4 worm cellular contexts compared by ENCODE assay signal in the genomic region with DNA sequence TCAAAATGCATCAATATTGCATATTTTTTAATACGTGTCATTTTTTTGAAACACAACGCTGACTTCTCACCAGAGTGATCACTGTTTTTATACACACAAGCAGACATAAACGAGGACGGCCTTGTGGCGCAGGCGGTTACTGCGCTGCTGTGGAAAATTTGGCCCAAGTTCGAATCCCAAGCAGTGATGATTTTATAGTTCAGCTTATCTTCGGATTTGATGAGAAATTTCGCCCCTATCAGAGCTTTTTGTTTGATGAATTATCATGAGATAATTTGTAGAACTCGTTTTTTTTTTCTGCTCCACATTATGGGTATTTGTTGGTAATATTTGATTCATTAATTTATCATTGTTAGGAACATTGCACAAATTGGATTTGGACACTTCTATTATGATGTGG.
TF ChIP-seq lines count a peak whose summit lies in the region.

No protein-coding gene starts in this region.

TF ChIP-seq in whole organism, L2 larva, 48 proteins besides CTCF, POLR2A, EP300 and RAD21 (continues in another document):
- TF ChIP-seq R02D3.7 (tag; optimal IDR thresholded peaks at IDR 0.05; lab: Kevin White, UChicago) (no peak), nhr-129 (tag; optimal IDR thresholded peaks at IDR 0.05; lab: Kevin White, UChicago) (peak; percentile 83), aly-2 (tag; optimal IDR thresholded peaks at IDR 0.05; lab: Kevin White, UChicago) (no peak), mdl-1 (tag; optimal IDR thresholded peaks at IDR 0.05; lab: Kevin White, UChicago) (no peak), skn-1 (tag; optimal IDR thresholded peaks at IDR 0.05; lab: Kevin White, UChicago) (no peak), nhr-12 (tag; optimal IDR thresholded peaks at IDR 0.05; lab: Kevin White, UChicago) (no peak), nhr-6 (tag; optimal IDR thresholded peaks at IDR 0.05; lab: Kevin White, UChicago) (peak; percentile 36), ama-1 (optimal IDR thresholded peaks at IDR 0.05; lab: Kevin White, UChicago) (peak; percentile 11), lin-11 (tag; optimal IDR thresholded peaks at IDR 0.05; lab: Kevin White, UChicago) (peak; percentile 10), mbf-1 (tag; optimal IDR thresholded peaks at IDR 0.05; lab: Kevin White, UChicago) (no peak), Y55F3AM.14 (GFP tag; optimal IDR thresholded peaks at IDR 0.05; lab: Kevin White, UChicago) (peak; percentile 70), elt-3 (tag; optimal IDR thresholded peaks at IDR 0.05; lab: Kevin White, UChicago) (no peak), mab-5 (tag; optimal IDR thresholded peaks at IDR 0.05; lab: Kevin White, UChicago) (peak; percentile 30), peb-1 (tag; optimal IDR thresholded peaks at IDR 0.05; lab: Kevin White, UChicago) (no peak), zag-1 (tag; optimal IDR thresholded peaks at IDR 0.05; lab: Kevin White, UChicago) (peak; percentile 45), ceh-16 (tag; optimal IDR thresholded peaks at IDR 0.05; lab: Kevin White, UChicago) (no peak), ceh-82 (tag; optimal IDR thresholded peaks at IDR 0.05; lab: Kevin White, UChicago) (no peak), fos-1 (tag; optimal IDR thresholded peaks at IDR 0.05; lab: Kevin White, UChicago) (peak; percentile 72), nhr-11 (tag; optimal IDR thresholded peaks at IDR 0.05; lab: Kevin White, UChicago) (no peak), nhr-23 (tag; optimal IDR thresholded peaks at IDR 0.05; lab: Kevin White, UChicago) (no peak), elt-1 (tag; optimal IDR thresholded peaks at IDR 0.05; lab: Kevin White, UChicago) (no peak), ztf-4 (tag; optimal IDR thresholded peaks at IDR 0.05; lab: Kevin White, UChicago) (peak; percentile 51), nhr-21 (tag; optimal IDR thresholded peaks at IDR 0.05; lab: Kevin White, UChicago) (peak; percentile 79)

TF ChIP-seq in whole organism, L4 larva, 104 proteins besides CTCF, POLR2A, EP300 and RAD21 (continues in another document):
- TF ChIP-seq spr-3 (GFP tag; optimal IDR thresholded peaks at IDR 0.05; lab: Kevin White, UChicago) (peak; percentile 83), lin-15B (tag; optimal IDR thresholded peaks at IDR 0.05; lab: Kevin White, UChicago) (no peak), ztf-7 (tag; optimal IDR thresholded peaks at IDR 0.05; lab: Kevin White, UChicago) (peak; percentile 71), F49E8.2 (tag; optimal IDR thresholded peaks at IDR 0.05; lab: Kevin White, UChicago; ENCODE audit: borderline replicate concordance) (peak; percentile 87), nhr-25 (tag; optimal IDR thresholded peaks at IDR 0.05; lab: Kevin White, UChicago; ENCODE audit: borderline replicate concordance, insufficient read depth) (peak; percentile 38), jun-1 (tag; optimal IDR thresholded peaks at IDR 0.05; lab: Kevin White, UChicago) (peak; percentile 41), cey-2 (tag; optimal IDR thresholded peaks at IDR 0.05; lab: Kevin White, UChicago; ENCODE audit: borderline replicate concordance, insufficient read depth) (no peak), lir-3 (tag; optimal IDR thresholded peaks at IDR 0.05; lab: Kevin White, UChicago) (peak; percentile 85), sdz-12 (GFP tag; optimal IDR thresholded peaks at IDR 0.05; lab: Kevin White, UChicago) (peak; percentile 95), unc-130 (GFP tag; optimal IDR thresholded peaks at IDR 0.05; lab: Kevin White, UChicago) (peak; percentile 95), Y48G9A.11 (GFP tag; IDR thresholded peaks at IDR 0.05; lab: Robert Waterston, UW) (peak; percentile 89), T26A8.4 (GFP tag; IDR thresholded peaks at IDR 0.05; lab: Robert Waterston, UW) (peak; percentile 88), dpl-1 (GFP tag; optimal IDR thresholded peaks at IDR 0.05; lab: Kevin White, UChicago) (peak; percentile 65), zip-2 (tag; optimal IDR thresholded peaks at IDR 0.05; lab: Kevin White, UChicago) (peak; percentile 69), mep-1 (tag; optimal IDR thresholded peaks at IDR 0.05; lab: Kevin White, UChicago) (peak; percentile 86), zfp-3 (GFP tag; conservative IDR thresholded peaks at IDR 0.05; lab: Robert Waterston, UW) (peak; percentile 84), T20F7.1 (GFP tag; optimal IDR thresholded peaks at IDR 0.05; lab: Kevin White, UChicago) (peak; percentile 82), ceh-28 (tag; optimal IDR thresholded peaks at IDR 0.05; lab: Kevin White, UChicago) (no peak), hif-1 (tag; optimal IDR thresholded peaks at IDR 0.05; lab: Kevin White, UChicago) (peak; percentile 59 to 71), hmg-1.1 (GFP tag; IDR thresholded peaks at IDR 0.05; lab: Robert Waterston, UW) (peak; percentile 94), ZK546.5 (tag; optimal IDR thresholded peaks at IDR 0.05; lab: Kevin White, UChicago) (no peak)

TF ChIP-seq in whole organism, late embryonic, 69 proteins besides CTCF, POLR2A, EP300 and RAD21 (continues in another document):
- TF ChIP-seq ceh-6 (GFP tag; optimal IDR thresholded peaks at IDR 0.05; lab: Kevin White, UChicago) (peak; percentile 97), sox-4 (tag; optimal IDR thresholded peaks at IDR 0.05; lab: Kevin White, UChicago) (peak; percentile 96), unc-86 (tag; optimal IDR thresholded peaks at IDR 0.05; lab: Kevin White, UChicago) (peak; percentile 94), tbx-2 (tag; optimal IDR thresholded peaks at IDR 0.05; lab: Kevin White, UChicago) (peak; percentile 94), eyg-1 (tag; optimal IDR thresholded peaks at IDR 0.05; lab: Kevin White, UChicago) (peak; percentile 88), hlh-15 (tag; optimal IDR thresholded peaks at IDR 0.05; lab: Kevin White, UChicago) (peak; percentile 93), fax-1 (tag; optimal IDR thresholded peaks at IDR 0.05; lab: Kevin White, UChicago) (peak; percentile 92), ceh-2 (tag; optimal IDR thresholded peaks at IDR 0.05; lab: Kevin White, UChicago) (peak; percentile 91), sdc-2 (tag; optimal IDR thresholded peaks at IDR 0.05; lab: Kevin White, UChicago) (peak; percentile 87), nhr-11 (tag; optimal IDR thresholded peaks at IDR 0.05; lab: Kevin White, UChicago) (no peak), dve-1 (tag; optimal IDR thresholded peaks at IDR 0.05; lab: Kevin White, UChicago) (peak; percentile 97), ceh-24 (tag; optimal IDR thresholded peaks at IDR 0.05; lab: Kevin White, UChicago) (peak; percentile 94), ceh-22 (tag; optimal IDR thresholded peaks at IDR 0.05; lab: Kevin White, UChicago) (peak; percentile 40), ceh-19 (GFP tag; optimal IDR thresholded peaks at IDR 0.05; lab: Kevin White, UChicago) (peak; percentile 94), unc-42 (tag; optimal IDR thresholded peaks at IDR 0.05; lab: Kevin White, UChicago) (peak; percentile 72), sox-2 (GFP tag; IDR thresholded peaks at IDR 0.05; lab: Robert Waterston, UW) (peak; percentile 84), unc-55 (GFP tag; optimal IDR thresholded peaks at IDR 0.05; lab: Kevin White, UChicago) (no peak), fkh-6 (tag; optimal IDR thresholded peaks at IDR 0.05; lab: Kevin White, UChicago) (peak; percentile 95), madf-2 (tag; optimal IDR thresholded peaks at IDR 0.05; lab: Kevin White, UChicago) (peak; percentile 96), ets-4 (tag; optimal IDR thresholded peaks at IDR 0.05; lab: Kevin White, UChicago) (peak; percentile 64), K02D7.2 (tag; optimal IDR thresholded peaks at IDR 0.05; lab: Kevin White, UChicago) (peak; percentile 96), ref-2 (tag; optimal IDR thresholded peaks at IDR 0.05; lab: Kevin White, UChicago) (peak; percentile 93), F13H6.1 (tag; optimal IDR thresholded peaks at IDR 0.05; lab: Kevin White, UChicago) (peak; percentile 92), ceh-14 (tag; optimal IDR thresholded peaks at IDR 0.05; lab: Kevin White, UChicago) (peak; percentile 95)

TF ChIP-seq in whole organism, mixed stage, embryonic, 35 proteins besides CTCF, POLR2A, EP300 and RAD21 (continues in another document):
- TF ChIP-seq tbx-8 (GFP tag; optimal IDR thresholded peaks at IDR 0.05; lab: Kevin White, UChicago) (peak; percentile 88), ceh-83 (GFP tag; optimal IDR thresholded peaks at IDR 0.05; lab: Kevin White, UChicago) (peak; percentile 98), sptf-1 (tag; optimal IDR thresholded peaks at IDR 0.05; lab: Kevin White, UChicago) (peak; percentile 98), nhr-2 (tag; optimal IDR thresholded peaks at IDR 0.05; lab: Kevin White, UChicago) (no peak), hlh-1 (tag; optimal IDR thresholded peaks at IDR 0.05; lab: Kevin White, UChicago) (peak; percentile 7), mep-1 (tag; optimal IDR thresholded peaks at IDR 0.05; lab: Kevin White, UChicago) (peak; percentile 88), unc-39 (tag; optimal IDR thresholded peaks at IDR 0.05; lab: Kevin White, UChicago) (no peak), ceh-39 (tag; optimal IDR thresholded peaks at IDR 0.05; lab: Kevin White, UChicago) (no peak), elt-3 (tag; optimal IDR thresholded peaks at IDR 0.05; lab: Kevin White, UChicago) (peak; percentile 85), nhr-76 (tag; optimal IDR thresholded peaks at IDR 0.05; lab: Kevin White, UChicago) (peak; percentile 10), bed-3 (GFP tag; optimal IDR thresholded peaks at IDR 0.05; lab: Kevin White, UChicago) (peak; percentile 93), ham-2 (GFP tag; optimal IDR thresholded peaks at IDR 0.05; lab: Kevin White, UChicago) (peak; percentile 98), lsy-2 (tag; optimal IDR thresholded peaks at IDR 0.05; lab: Kevin White, UChicago) (peak; percentile 57), cnd-1 (tag; optimal IDR thresholded peaks at IDR 0.05; lab: Kevin White, UChicago) (peak; percentile 95), flh-1 (GFP tag; optimal IDR thresholded peaks at IDR 0.05; lab: Kevin White, UChicago) (peak; percentile 84), nhr-12 (tag; optimal IDR thresholded peaks at IDR 0.05; lab: Kevin White, UChicago) (no peak), unc-120 (tag; optimal IDR thresholded peaks at IDR 0.05; lab: Kevin White, UChicago; ENCODE audit: poor library complexity, severe bottlenecking) (peak; percentile 96), nhr-237 (tag; optimal IDR thresholded peaks at IDR 0.05; lab: Kevin White, UChicago) (peak; percentile 76), nhr-28 (tag; optimal IDR thresholded peaks at IDR 0.05; lab: Kevin White, UChicago) (peak; percentile 82), lin-32 (GFP tag; optimal IDR thresholded peaks at IDR 0.05; lab: Kevin White, UChicago) (peak; percentile 94), unc-62 (GFP tag; optimal IDR thresholded peaks at IDR 0.05; lab: Kevin White, UChicago) (peak; percentile 73), pha-4 (tag; optimal IDR thresholded peaks at IDR 0.05; lab: Kevin White, UChicago) (peak; percentile 41), ceh-43 (GFP tag; optimal IDR thresholded peaks at IDR 0.05; lab: Kevin White, UChicago) (peak; percentile 94), M03D4.4 (tag; optimal IDR thresholded peaks at IDR 0.05; lab: Kevin White, UChicago) (peak; percentile 97), ztf-11 (tag; optimal IDR thresholded peaks at IDR 0.05; lab: Kevin White, UChicago) (peak; percentile 57), mls-2 (tag; optimal IDR thresholded peaks at IDR 0.05; lab: Kevin White, UChicago) (peak; percentile 98), blmp-1 (tag; optimal IDR thresholded peaks at IDR 0.05; lab: Kevin White, UChicago) (peak; percentile 8), snpc-4 (tag; optimal IDR thresholded peaks at IDR 0.05; lab: Kevin White, UChicago) (no peak)
